Worm (Caenorhabditis elegans): ENCODE results near the gene Y73F4A.1.

Gene Y73F4A.1

ce11 chrIV:9053403-9053802 is 8.3 kb upstream of the Y73F4A.1 start:
- TF ChIP-seq W03F9.2 (tag; optimal IDR thresholded peaks at IDR 0.05), result no peak
- TF ChIP-seq dao-5 (tag; optimal IDR thresholded peaks at IDR 0.05), result no peak
- no peak for TF ChIP-seq him-1 (tag; optimal IDR thresholded peaks at IDR 0.05)

- no peak for TF ChIP-seq him-1 (tag; optimal IDR thresholded peaks at IDR 0.05)
- TF ChIP-seq W03F9.2 (tag; optimal IDR thresholded peaks at IDR 0.05), result no peak
- TF ChIP-seq dao-5 (tag; optimal IDR thresholded peaks at IDR 0.05), result no peak
These were observed 6.5 kb upstream of the Y73F4A.1 start for ce11 chrIV:9051510-9052175.

ce11 chrIV:9051036-9051435 is 5.9 kb upstream of the Y73F4A.1 start:
- TF ChIP-seq W03F9.2 (tag; optimal IDR thresholded peaks at IDR 0.05) (no peak), him-1 (tag; optimal IDR thresholded peaks at IDR 0.05) (no peak), dao-5 (tag; optimal IDR thresholded peaks at IDR 0.05) (no peak)

ce11 chrIV:9043224-9043623 is 1.9 kb downstream of the Y73F4A.1 start, which contains the start of gene Y73F4A.2:
TSS of gene Y73F4A.2 (minus strand) at chrIV:9043347.
- TF ChIP-seq him-1 (tag; optimal IDR thresholded peaks at IDR 0.05) (no peak), W03F9.2 (tag; optimal IDR thresholded peaks at IDR 0.05) (no peak), dao-5 (tag; optimal IDR thresholded peaks at IDR 0.05) (no peak)

ce11 chrIV:9040393-9040792 is 4.8 kb downstream of the Y73F4A.1 start, which contains the start of gene Y73F4A.3:
TSS of gene Y73F4A.3 (minus strand) at chrIV:9040493.
- TF ChIP-seq dao-5 (tag; optimal IDR thresholded peaks at IDR 0.05) (no peak), W03F9.2 (tag; optimal IDR thresholded peaks at IDR 0.05) (no peak), him-1 (tag; optimal IDR thresholded peaks at IDR 0.05) (no peak)

- TF ChIP-seq him-1 (tag; optimal IDR thresholded peaks at IDR 0.05) (no peak), W03F9.2 (tag; optimal IDR thresholded peaks at IDR 0.05) (no peak), dao-5 (tag; optimal IDR thresholded peaks at IDR 0.05) (no peak)
These were observed 8.1 kb downstream of the Y73F4A.1 start, which contains the start of gene C53D6.7 for ce11 chrIV:9037063-9037462. TSS of gene C53D6.7 (minus strand) at chrIV:9037163.

- TF ChIP-seq him-1 (tag; optimal IDR thresholded peaks at IDR 0.05), result no peak
- TF ChIP-seq dao-5 (tag; optimal IDR thresholded peaks at IDR 0.05), result no peak
- TF ChIP-seq W03F9.2 (tag; optimal IDR thresholded peaks at IDR 0.05), result no peak
These were observed 10.8 kb downstream of the Y73F4A.1 start, which contains the start of gene C53D6.10 for ce11 chrIV:9034340-9034739. TSS of gene C53D6.10 (minus strand) at chrIV:9034440.

- no peak for TF ChIP-seq him-1 (tag; optimal IDR thresholded peaks at IDR 0.05)
- TF ChIP-seq W03F9.2 (tag; optimal IDR thresholded peaks at IDR 0.05), result no peak
- no peak for TF ChIP-seq dao-5 (tag; optimal IDR thresholded peaks at IDR 0.05)
These were observed 12.6 kb downstream of the Y73F4A.1 start, which contains the start of gene C53D6.6 for ce11 chrIV:9032550-9032949. TSS of gene C53D6.6 (minus strand) at chrIV:9032667.

- TF ChIP-seq W03F9.2 (tag; optimal IDR thresholded peaks at IDR 0.05) (no peak), dao-5 (tag; optimal IDR thresholded peaks at IDR 0.05) (no peak), him-1 (tag; optimal IDR thresholded peaks at IDR 0.05) (no peak)
These were observed 23.8 kb downstream of the Y73F4A.1 start for ce11 chrIV:9021245-9021779.

ce11 chrIV:9020840-9021239 is 24.3 kb downstream of the Y73F4A.1 start, which contains the start of gene C53D6.4:
TSS of gene C53D6.4 (minus strand) at chrIV:9020940.
- TF ChIP-seq W03F9.2 (tag; optimal IDR thresholded peaks at IDR 0.05), result no peak
- no peak for TF ChIP-seq him-1 (tag; optimal IDR thresholded peaks at IDR 0.05)
- no peak for TF ChIP-seq dao-5 (tag; optimal IDR thresholded peaks at IDR 0.05)

ce11 chrIV:9016477-9016876 is 28.7 kb downstream of the Y73F4A.1 start, which contains the start of gene acc-2:
TSS of gene acc-2 (plus strand) at chrIV:9016777.
- no peak for TF ChIP-seq him-1 (tag; optimal IDR thresholded peaks at IDR 0.05)
- TF ChIP-seq dao-5 (tag; optimal IDR thresholded peaks at IDR 0.05), result no peak
- no peak for TF ChIP-seq W03F9.2 (tag; optimal IDR thresholded peaks at IDR 0.05)

- TF ChIP-seq dao-5 (tag; optimal IDR thresholded peaks at IDR 0.05) (no peak), W03F9.2 (tag; optimal IDR thresholded peaks at IDR 0.05) (no peak), him-1 (tag; optimal IDR thresholded peaks at IDR 0.05) (no peak)
These were observed 34.9 kb downstream of the Y73F4A.1 start, which contains the start of gene C53D6.11 for ce11 chrIV:9010257-9010656. TSS of gene C53D6.11 (plus strand) at chrIV:9010584.

ce11 chrIV:9007947-9008346 is 37.2 kb downstream of the Y73F4A.1 start:
- TF ChIP-seq dao-5 (tag; optimal IDR thresholded peaks at IDR 0.05) (no peak), him-1 (tag; optimal IDR thresholded peaks at IDR 0.05) (no peak), W03F9.2 (tag; optimal IDR thresholded peaks at IDR 0.05) (no peak)

ce11 chrIV:9005310-9005709 is 39.8 kb downstream of the Y73F4A.1 start, which contains the start of gene unc-129:
TSS of gene unc-129 (minus strand) at chrIV:9005410.
- TF ChIP-seq dao-5 (tag; optimal IDR thresholded peaks at IDR 0.05) (no peak), W03F9.2 (tag; optimal IDR thresholded peaks at IDR 0.05) (no peak), him-1 (tag; optimal IDR thresholded peaks at IDR 0.05) (no peak)
